Worm (Caenorhabditis elegans): Measurements from ENCODE around the gene grd-5.

grd-5 gene

DNA sequence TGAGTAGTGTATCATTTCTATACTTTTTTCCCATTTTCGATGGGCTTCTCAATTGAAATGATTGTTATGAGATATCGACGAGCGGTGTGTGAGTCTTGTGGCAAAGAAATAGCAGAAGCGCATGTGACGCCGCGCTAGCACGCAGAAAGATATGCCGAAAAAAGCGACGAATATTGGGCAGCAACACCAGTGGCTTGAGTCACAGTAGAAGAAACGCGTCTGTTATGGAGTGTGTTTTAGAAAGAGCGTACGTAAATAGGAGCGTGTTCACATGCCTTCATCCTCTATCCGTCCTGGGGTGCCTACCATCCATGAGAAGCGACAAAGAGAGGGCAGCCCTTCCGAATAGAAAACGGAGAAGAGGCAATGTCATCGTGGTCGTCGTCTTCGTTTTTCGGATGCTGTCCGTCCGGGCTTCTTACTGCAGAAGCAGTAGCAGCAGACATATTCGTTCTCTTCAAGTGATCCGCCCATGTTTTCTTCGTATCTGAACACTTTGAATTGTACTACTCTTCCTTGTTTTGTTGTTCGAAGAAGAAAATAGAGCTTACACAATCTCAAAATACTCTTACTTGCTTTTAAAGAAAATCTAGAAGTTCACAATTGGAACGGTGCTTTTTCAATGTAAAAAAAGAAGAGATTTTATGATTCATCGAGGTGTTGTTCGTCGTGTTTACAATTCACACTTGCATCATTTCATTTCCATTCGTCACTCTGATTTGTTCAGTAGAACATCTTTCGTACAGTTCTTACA lies 8.9 kb upstream of the grd-5 start (continued):
- TF ChIP-seq lin-15B (tag; optimal IDR thresholded peaks at IDR 0.05) (no peak), snu-23 (GFP tag; optimal IDR thresholded peaks at IDR 0.05) (no peak), pag-3 (tag; optimal IDR thresholded peaks at IDR 0.05; ENCODE audit: borderline replicate concordance, insufficient read depth) (no peak), nhr-71 (tag; optimal IDR thresholded peaks at IDR 0.05) (peak; percentile 0), vab-15 (tag; optimal IDR thresholded peaks at IDR 0.05) (no peak), rnt-1 (tag; optimal IDR thresholded peaks at IDR 0.05) (no peak), nhr-19 (GFP tag; conservative IDR thresholded peaks at IDR 0.05) (no peak), mep-1 (tag; optimal IDR thresholded peaks at IDR 0.05) (no peak), nhr-47 (tag; optimal IDR thresholded peaks at IDR 0.05) (peak; percentile 19), hlh-4 (tag; optimal IDR thresholded peaks at IDR 0.05) (no peak)

DNA sequence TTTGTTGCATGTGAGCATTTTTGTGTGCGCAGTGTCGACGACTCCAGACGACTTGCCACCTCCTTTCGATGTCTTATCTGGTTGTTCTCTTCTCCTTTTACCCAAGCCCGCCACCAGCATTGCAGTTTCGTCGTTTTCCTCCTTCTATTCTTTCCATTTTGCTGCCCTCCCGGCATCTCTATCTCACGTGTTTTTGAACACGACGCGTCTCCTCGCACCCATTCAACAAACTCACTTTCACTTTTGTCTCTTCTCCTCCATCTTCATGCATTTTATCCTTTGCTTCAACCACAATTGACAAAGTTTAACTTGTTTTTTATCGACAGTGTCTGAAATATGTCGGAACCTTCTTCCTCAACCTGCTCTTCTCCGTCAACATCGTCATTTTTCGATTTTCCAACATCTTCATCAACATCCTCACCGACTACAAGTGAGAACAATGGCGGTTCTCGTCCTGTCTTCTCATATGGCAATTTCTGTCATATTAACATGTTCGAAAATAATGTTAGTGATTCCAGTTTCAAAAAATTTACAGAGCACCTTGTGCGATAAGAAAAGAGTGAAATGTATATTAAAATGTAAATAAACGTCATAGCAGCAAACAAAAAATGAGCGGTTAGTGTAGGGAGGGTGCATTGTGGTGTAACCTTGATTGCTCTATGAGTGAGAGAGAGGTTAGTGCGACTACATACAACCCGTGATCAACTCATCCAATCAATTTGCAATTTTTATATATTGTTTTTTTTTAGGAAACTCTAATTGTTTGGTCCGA lies 8.0 kb upstream of the grd-5 start, which contains the start of gene fip-4:
TSS of gene fip-4 (minus strand) at position 636 of the 772 bp plus-strand sequence.
- TF ChIP-seq dpl-1 (GFP tag; optimal IDR thresholded peaks at IDR 0.05), result peak in 1 of 3 experiments; percentile 2
- peak; percentile 24 for TF ChIP-seq mep-1 (tag; optimal IDR thresholded peaks at IDR 0.05)
- peak; percentile 60 for TF ChIP-seq elt-2 (tag; optimal IDR thresholded peaks at IDR 0.05)
- no peak for TF ChIP-seq sup-37 (GFP tag; optimal IDR thresholded peaks at IDR 0.05)
- peak; percentile 83 for TF ChIP-seq lin-14 (GFP tag; optimal IDR thresholded peaks at IDR 0.05)
- peak in 3 of 6 experiments; percentile 7 to 75 (median 49) for TF ChIP-seq elt-3 (tag; optimal IDR thresholded peaks at IDR 0.05)
- peak; percentile 56 for TF ChIP-seq snu-23 (GFP tag; optimal IDR thresholded peaks at IDR 0.05)
- no peak for TF ChIP-seq egl-13 (tag; optimal IDR thresholded peaks at IDR 0.05)
- TF ChIP-seq nhr-47 (tag; optimal IDR thresholded peaks at IDR 0.05), result peak; percentile 43
- peak; percentile 52 for TF ChIP-seq nhr-71 (tag; optimal IDR thresholded peaks at IDR 0.05)
- peak; percentile 99 for TF ChIP-seq blmp-1 (tag; optimal IDR thresholded peaks at IDR 0.05)
- TF ChIP-seq grh-1 (GFP tag; IDR thresholded peaks at IDR 0.05), result 0 out of 2 replicates have a peak, but pooled peaks have one; percentile 42
- TF ChIP-seq swsn-7 (tag; optimal IDR thresholded peaks at IDR 0.05), result no peak
- peak; percentile 26 for TF ChIP-seq nhr-90 (tag; optimal IDR thresholded peaks at IDR 0.05; ENCODE audit: poor library complexity)
- peak; percentile 61 for TF ChIP-seq nhr-20 (tag; optimal IDR thresholded peaks at IDR 0.05)
- no peak for TF ChIP-seq aly-2 (tag; optimal IDR thresholded peaks at IDR 0.05)
- TF ChIP-seq efl-1 (optimal IDR thresholded peaks at IDR 0.05), result no peak
- TF ChIP-seq efl-1 (GFP tag; optimal IDR thresholded peaks at IDR 0.05 in 1 of 2), result peak in 1 of 2 experiments; percentile 80
- TF ChIP-seq fkh-10 (GFP tag; optimal IDR thresholded peaks at IDR 0.05), result no peak
- peak; percentile 87 for TF ChIP-seq nhr-85 (tag)
- peak; percentile 59 for TF ChIP-seq unc-130 (tag; optimal IDR thresholded peaks at IDR 0.05)
- TF ChIP-seq isw-1 (GFP tag; IDR thresholded peaks at IDR 0.05), result no peak
- TF ChIP-seq lin-35 (GFP tag; optimal IDR thresholded peaks at IDR 0.05), result peak in 1 of 2 experiments; percentile 61
- peak; percentile 22 for TF ChIP-seq ztf-4 (tag; optimal IDR thresholded peaks at IDR 0.05)
- TF ChIP-seq pax-3 (tag; optimal IDR thresholded peaks at IDR 0.05), result no peak
- peak in 1 of 2 experiments; percentile 2 for TF ChIP-seq ztf-11 (tag; optimal IDR thresholded peaks at IDR 0.05)
- peak in 1 of 3 experiments; percentile 29 for TF ChIP-seq ceh-82 (tag; optimal IDR thresholded peaks at IDR 0.05)
- TF ChIP-seq ets-5 (GFP tag; IDR thresholded peaks at IDR 0.05), result no peak
- peak; percentile 6 to 30 for TF ChIP-seq lsy-2 (tag; optimal IDR thresholded peaks at IDR 0.05)
- peak; percentile 31 for TF ChIP-seq C16A3.4 (tag; optimal IDR thresholded peaks at IDR 0.05)
- peak in 1 of 2 experiments; percentile 77 for TF ChIP-seq mdl-1 (tag; optimal IDR thresholded peaks at IDR 0.05)
- TF ChIP-seq irx-1 (tag; optimal IDR thresholded peaks at IDR 0.05), result peak; percentile 7
- TF ChIP-seq nhr-19 (GFP tag; conservative IDR thresholded peaks at IDR 0.05), result peak; percentile 63
- no peak for TF ChIP-seq jun-1 (tag; optimal IDR thresholded peaks at IDR 0.05)
